Worm (Caenorhabditis elegans) whole organism, young adult: ENCODE measurements around the gene perm-1.

Experiments used
- B0035.1 ChIP-seq: sonication (generic microtip); optimal IDR thresholded peaks from 2 replicates; lab custom pipeline; 2016; ENCODE audit warnings: missing genetic modification characterization, mild to moderate bottlenecking, missing compliant biosample characterization, missing genotype, missing genetic modification reagents
- B0336.3 ChIP-seq: fragments of 200-800 bp; sonication (Bioruptor generic); IDR thresholded peaks from 2 replicates; pipeline ENCODE4 v1.3.6; 2022; ENCODE audit warnings: missing genetic modification characterization, missing compliant biosample characterization
- C06A6.2 ChIP-seq: fragments of 200-800 bp; sonication (Bioruptor generic); conservative IDR thresholded peaks from 2 replicates; pipeline ENCODE4 v1.3.6; 2022; ENCODE audit warnings: missing genetic modification characterization, missing compliant biosample characterization
- D2030.7 ChIP-seq: fragments of 200-800 bp; sonication (Bioruptor generic); IDR thresholded peaks from 2 replicates; pipeline ENCODE4 v1.3.6; 2022; ENCODE audit warnings: missing genetic modification reagents, missing genetic modification characterization, missing compliant biosample characterization
- F10E7.11 ChIP-seq: sonication (generic microtip); optimal IDR thresholded peaks from 2 replicates; lab custom pipeline; 2017; ENCODE audit warnings: mild to moderate bottlenecking, missing genetic modification characterization, moderate library complexity, missing compliant biosample characterization
- F23B12.7 ChIP-seq: sonication (generic microtip); optimal IDR thresholded peaks from 2 replicates; lab custom pipeline; 2017; ENCODE audit warnings: missing genetic modification characterization, mild to moderate bottlenecking, missing compliant biosample characterization, antibody characterized with exemption, moderate library complexity; ENCODE audit not compliant: insufficient read depth
- F33H1.4 ChIP-seq: fragments of 200-800 bp; sonication (Bioruptor generic); IDR thresholded peaks from 2 replicates; pipeline ENCODE4 v1.3.6; 2022; ENCODE audit warnings: missing genetic modification reagents, missing genetic modification characterization, missing compliant biosample characterization
- K12H6.12 ChIP-seq: fragments of 200-800 bp; sonication (Bioruptor generic); optimal IDR thresholded peaks from 2 replicates; lab custom pipeline; 2018; ENCODE audit warnings: mild to moderate bottlenecking, missing genetic modification characterization, missing compliant biosample characterization
- Y53F4B.3 ChIP-seq: fragments of 200-800 bp; sonication (Bioruptor generic); IDR thresholded peaks from 2 replicates; pipeline ENCODE4 v1.3.6; 2022; ENCODE audit warnings: missing genetic modification reagents, missing genetic modification characterization, missing compliant biosample characterization
- aptf-2 ChIP-seq: fragments of 200-800 bp; sonication (Bioruptor generic); conservative IDR thresholded peaks from 2 replicates; pipeline ENCODE4 v1.3.6; 2022; ENCODE audit warnings: missing genetic modification reagents, missing genetic modification characterization, missing compliant biosample characterization
- aptf-3 ChIP-seq: fragments of 200-800 bp; sonication (Bioruptor generic); IDR thresholded peaks from 2 replicates; pipeline ENCODE4 v1.3.6; 2022; ENCODE audit warnings: missing genetic modification characterization, missing compliant biosample characterization
- athp-1 ChIP-seq: sonication (generic microtip); optimal IDR thresholded peaks from 2 replicates; lab custom pipeline; 2017; ENCODE audit warnings: mild to moderate bottlenecking, missing genetic modification characterization, missing compliant biosample characterization
- attf-3 ChIP-seq: fragments of 200-800 bp; sonication (Bioruptor generic); conservative IDR thresholded peaks from 2 replicates; pipeline ENCODE4 v1.3.6; 2022; ENCODE audit warnings: missing genetic modification reagents, missing genetic modification characterization, missing compliant biosample characterization
- bed-1 ChIP-seq: fragments of 200-800 bp; sonication (Bioruptor generic); IDR thresholded peaks from 2 replicates; pipeline ENCODE4 v1.3.6; 2022; ENCODE audit warnings: missing genetic modification reagents, missing genetic modification characterization, missing compliant biosample characterization
- ccch-3 ChIP-seq: fragments of 200-800 bp; sonication (Bioruptor generic); optimal IDR thresholded peaks from 2 replicates; lab custom pipeline; 2018; ENCODE audit warnings: mild to moderate bottlenecking, missing genetic modification characterization, missing compliant biosample characterization
- ceh-58 ChIP-seq: fragments of 200-800 bp; sonication (Bioruptor generic); IDR thresholded peaks from 2 replicates; pipeline ENCODE4 v1.3.6; 2022; ENCODE audit warnings: missing genetic modification characterization, missing compliant biosample characterization
- dox-1 ChIP-seq: fragments of 200-800 bp; sonication (Bioruptor generic); IDR thresholded peaks from 2 replicates; pipeline ENCODE4 v1.3.6; 2022; ENCODE audit warnings: missing genetic modification reagents, missing genetic modification characterization, missing compliant biosample characterization
- egl-18 ChIP-seq: fragments of 200-800 bp; sonication (Bioruptor generic); IDR thresholded peaks from 2 replicates; pipeline ENCODE4 v1.3.6; 2022; ENCODE audit warnings: missing genetic modification reagents, missing genetic modification characterization, missing compliant biosample characterization
- fkh-3 ChIP-seq: sonication (generic microtip); optimal IDR thresholded peaks from 2 replicates; lab custom pipeline; 2016; ENCODE audit warnings: mild to moderate bottlenecking, missing genetic modification characterization, missing compliant biosample characterization
- him-1 ChIP-seq: sonication (generic microtip); optimal IDR thresholded peaks from 2 replicates; lab custom pipeline; 2016; ENCODE audit warnings: missing genotype, missing genetic modification reagents, missing genetic modification characterization, missing compliant biosample characterization
- hlh-12 ChIP-seq: sonication (generic microtip); optimal IDR thresholded peaks from 2 replicates; lab custom pipeline; 2016; ENCODE audit warnings: missing genetic modification characterization, missing compliant biosample characterization
- hmg-1.2 ChIP-seq: fragments of 200-800 bp; sonication (Bioruptor generic); IDR thresholded peaks from 2 replicates; pipeline ENCODE4 v1.3.6; 2022; ENCODE audit warnings: missing genetic modification reagents, missing genetic modification characterization, missing compliant biosample characterization
- hmg-20 ChIP-seq: fragments of 200-800 bp; sonication (Bioruptor generic); IDR thresholded peaks from 2 replicates; pipeline ENCODE4 v1.3.6; 2022; ENCODE audit warnings: missing genetic modification reagents, missing genetic modification characterization, missing compliant biosample characterization
- let-526 ChIP-seq: fragments of 200-800 bp; sonication (Bioruptor generic); IDR thresholded peaks from 2 replicates; pipeline ENCODE4 v1.3.6; 2022; ENCODE audit warnings: missing genetic modification reagents, missing genetic modification characterization, missing compliant biosample characterization
- let-607 ChIP-seq, 2 experiments: fragments of 200-800 bp in 1 of 2; sonication (Bioruptor generic) in 1 of 2; sonication (generic microtip) in 1 of 2; optimal IDR thresholded peaks; 2 replicates each; lab custom pipeline; 2016 to 2018; ENCODE audit warnings: mild to moderate bottlenecking in 2 of 2, missing compliant biosample characterization in 2 of 2, missing genetic modification characterization in 2 of 2, moderate library complexity in 2 of 2, missing genotype in 1 of 2
- lin-54 ChIP-seq: fragments of 200-800 bp; sonication (Bioruptor generic); optimal IDR thresholded peaks from 2 replicates; lab custom pipeline; 2018; ENCODE audit warnings: mild to moderate bottlenecking, missing genetic modification characterization, missing compliant biosample characterization
- lsy-27 ChIP-seq: sonication (generic microtip); optimal IDR thresholded peaks from 2 replicates; lab custom pipeline; 2017; ENCODE audit warnings: missing genetic modification characterization, mild to moderate bottlenecking, missing compliant biosample characterization, antibody characterized with exemption, missing genotype, borderline replicate concordance; ENCODE audit not compliant: insufficient read depth
- madf-10 ChIP-seq: sonication (generic microtip); optimal IDR thresholded peaks from 2 replicates; lab custom pipeline; 2016; ENCODE audit warnings: mild to moderate bottlenecking, missing genetic modification characterization, missing compliant biosample characterization
- madf-3 ChIP-seq: fragments of 200-800 bp; sonication (Bioruptor generic); IDR thresholded peaks from 2 replicates; pipeline ENCODE4 v1.3.6; 2022; ENCODE audit warnings: missing genetic modification reagents, missing genetic modification characterization, missing compliant biosample characterization
- madf-8 ChIP-seq: fragments of 200-800 bp; sonication (Bioruptor generic); conservative IDR thresholded peaks from 2 replicates; pipeline ENCODE4 v1.3.6; 2022; ENCODE audit warnings: missing genetic modification reagents, missing genetic modification characterization, missing compliant biosample characterization
- mel-28 ChIP-seq: sonication (generic microtip); optimal IDR thresholded peaks from 2 replicates; lab custom pipeline; 2016; ENCODE audit warnings: borderline replicate concordance, mild to moderate bottlenecking, missing genetic modification characterization, missing compliant biosample characterization
- nhr-27 ChIP-seq: fragments of 200-800 bp; sonication (Bioruptor generic); optimal IDR thresholded peaks from 2 replicates; lab custom pipeline; 2018; ENCODE audit warnings: mild to moderate bottlenecking, missing genetic modification characterization, moderate library complexity, missing compliant biosample characterization
- nhr-80 ChIP-seq: sonication (generic microtip); optimal IDR thresholded peaks from 2 replicates; lab custom pipeline; 2016; ENCODE audit warnings: missing genetic modification characterization, missing compliant biosample characterization
- pbrm-1 ChIP-seq: fragments of 200-800 bp; sonication (Bioruptor generic); IDR thresholded peaks from 2 replicates; pipeline ENCODE4 v1.3.6; 2022; ENCODE audit warnings: missing genetic modification reagents, missing genetic modification characterization, missing compliant biosample characterization
- rec-8 ChIP-seq, 2 experiments: sonication (generic microtip); optimal IDR thresholded peaks; 2 replicates each; lab custom pipeline; 2016; ENCODE audit warnings: mild to moderate bottlenecking in 2 of 2, missing genetic modification characterization in 2 of 2, missing genetic modification reagents in 2 of 2, missing genotype in 2 of 2, missing biosample characterization in 1 of 2, missing compliant biosample characterization in 1 of 2, moderate library complexity in 1 of 2
- repo-1 ChIP-seq: sonication (generic microtip); optimal IDR thresholded peaks from 2 replicates; lab custom pipeline; 2017; ENCODE audit warnings: mild to moderate bottlenecking, missing genetic modification characterization, missing compliant biosample characterization
- snpc-3.4 ChIP-seq: sonication (generic microtip); optimal IDR thresholded peaks from 2 replicates; lab custom pipeline; 2017; ENCODE audit warnings: missing genetic modification characterization, mild to moderate bottlenecking, missing compliant biosample characterization, antibody characterized with exemption, moderate library complexity, missing genotype, missing genetic modification reagents
- snpc-4 ChIP-seq, 5 experiments: fragments of 150-350 bp in 1 of 5; sonication (generic microtip) in 4 of 5; optimal IDR thresholded peaks; 2 replicates each; lab custom pipeline; 2014 to 2018; ENCODE audit warnings: missing genetic modification characterization in 5 of 5, missing biosample characterization in 3 of 5, antibody characterized with exemption in 2 of 5, mild to moderate bottlenecking in 2 of 5, missing compliant biosample characterization in 2 of 5, missing genotype in 2 of 5, moderate library complexity in 2 of 5, missing genetic modification reagents in 1 of 5
- tbp1 ChIP-seq: fragments of 200-800 bp; sonication (Bioruptor generic); optimal IDR thresholded peaks from 2 replicates; lab custom pipeline; 2018; ENCODE audit warnings: mild to moderate bottlenecking, missing genetic modification characterization, missing compliant biosample characterization
- tlf-1 ChIP-seq: fragments of 200-800 bp; sonication (Bioruptor generic); optimal IDR thresholded peaks from 2 replicates; lab custom pipeline; 2018; ENCODE audit warnings: mild to moderate bottlenecking, missing genetic modification characterization, missing compliant biosample characterization
- xnd-1 ChIP-seq: sonication (generic microtip); optimal IDR thresholded peaks from 2 replicates; lab custom pipeline; 2016; ENCODE audit warnings: missing genotype, missing genetic modification reagents, missing genetic modification characterization, missing compliant biosample characterization
- zfh-2 ChIP-seq: fragments of 200-800 bp; sonication (Bioruptor generic); conservative IDR thresholded peaks from 2 replicates; pipeline ENCODE4 v1.3.6; 2022; ENCODE audit warnings: missing genetic modification reagents, missing genetic modification characterization, missing compliant biosample characterization
- ztf-26 ChIP-seq: sonication (generic microtip); optimal IDR thresholded peaks from 2 replicates; lab custom pipeline; 2017; ENCODE audit warnings: missing genetic modification characterization, missing compliant biosample characterization
- ztf-6 ChIP-seq: fragments of 200-800 bp; sonication (Bioruptor generic); IDR thresholded peaks from 2 replicates; pipeline ENCODE4 v1.3.6; 2022; ENCODE audit warnings: missing genetic modification reagents, missing genetic modification characterization, missing compliant biosample characterization

perm-1 gene

ce11 chrII:7866081-7866480, 14.5 kb upstream of the perm-1 start (continued):
- TF ChIP-seq him-1 (tag; lab: Kevin White, UChicago): peak; percentile 80
- TF ChIP-seq tlf-1 (GFP tag; lab: Kevin White, UChicago): peak; percentile 24
- no peak for TF ChIP-seq madf-8
- TF ChIP-seq ztf-6: no peak
- TF ChIP-seq snpc-4 (GFP tag; optimal IDR thresholded peaks at IDR 0.05; lab: Kevin White, UChicago): no peak
- no peak for TF ChIP-seq snpc-4 (tag; optimal IDR thresholded peaks at IDR 0.05; lab: Kevin White, UChicago)
- TF ChIP-seq hmg-20 (GFP tag; lab: Robert Waterston, UW): no peak
- no peak for TF ChIP-seq attf-3
- peak; percentile 59 for TF ChIP-seq nhr-27 (tag; lab: Kevin White, UChicago)
- TF ChIP-seq B0336.3: peak; percentile 25; the same call in 1 of the 2 replicates
- TF ChIP-seq snpc-3.4 (tag; lab: Kevin White, UChicago): peak; percentile 72
- TF ChIP-seq B0035.1 (tag; lab: Kevin White, UChicago): peak; percentile 4

ce11 chrII:7870062-7870461, 10.6 kb upstream of the perm-1 start, which contains the start of gene ztf-17:
TSS of gene ztf-17 (minus strand) at chrII:7870162.
- TF ChIP-seq tbp1 (no peak), ztf-26 (no peak), nhr-80 (tag; lab: Kevin White, UChicago) (no peak), F10E7.11 (tag; lab: Kevin White, UChicago) (no peak), lsy-27 (tag; lab: Kevin White, UChicago) (no peak), madf-3 (GFP tag; lab: Robert Waterston, UW) (no peak), ccch-3 (no peak), let-526 (GFP tag; lab: Robert Waterston, UW) (no peak)
- TF ChIP-seq, all 124 proteins: peak for 0

- TF ChIP-seq lin-54 (GFP tag; lab: Kevin White, UChicago) (peak; percentile 51), attf-3 (peak; percentile 73), F23B12.7 (tag; lab: Kevin White, UChicago) (no peak), madf-10 (tag; lab: Kevin White, UChicago) (no peak), pbrm-1 (GFP tag; lab: Robert Waterston, UW) (peak; percentile 63; the same call in 1 of the 2 replicates), D2030.7 (peak; percentile 33; the same call in 1 of the 2 replicates), ztf-6 (no peak), athp-1 (tag; lab: Kevin White, UChicago) (peak; percentile 68), aptf-3 (no peak), K12H6.12 (tag; lab: Kevin White, UChicago) (peak; percentile 31), rec-8 (tag; optimal IDR thresholded peaks at IDR 0.05; lab: Kevin White, UChicago) (no peak), egl-18 (GFP tag; lab: Robert Waterston, UW) (no peak), aptf-2 (GFP tag; lab: Robert Waterston, UW) (no peak), mel-28 (tag; lab: Kevin White, UChicago) (no peak), snpc-4 (GFP tag; optimal IDR thresholded peaks at IDR 0.05; lab: Kevin White, UChicago) (no peak), snpc-4 (tag; optimal IDR thresholded peaks at IDR 0.05; lab: Kevin White, UChicago) (peak in 1 of 4 experiments; percentile 39), bed-1 (GFP tag; lab: Robert Waterston, UW) (no peak), repo-1 (no peak), xnd-1 (tag; lab: Kevin White, UChicago) (peak; percentile 33), F33H1.4 (GFP tag; lab: Robert Waterston, UW) (peak; percentile 30; the same call in 1 of the 2 replicates), Y53F4B.3 (GFP tag; lab: Robert Waterston, UW) (no peak), hmg-1.2 (GFP tag; lab: Robert Waterston, UW) (peak; percentile 42; the same call in 1 of the 2 replicates), zfh-2 (GFP tag; lab: Robert Waterston, UW) (no peak), dox-1 (0 out of 2 replicates have a peak, but pooled peaks have one; percentile 7), let-607 (tag; optimal IDR thresholded peaks at IDR 0.05; lab: Kevin White, UChicago) (no peak), hlh-12 (tag; lab: Kevin White, UChicago) (no peak), C06A6.2 (GFP tag; lab: Robert Waterston, UW) (no peak), fkh-3 (tag; lab: Kevin White, UChicago) (no peak), ceh-58 (GFP tag; lab: Robert Waterston, UW) (no peak)
Observed at ce11 chrII:7870632-7871031, 10.0 kb upstream of the perm-1 start.
